Worm (Caenorhabditis elegans) whole organism, L1 larva: Measurements from ENCODE around the gene gbh-2.

ENCODE experiments used
- dpl-1 ChIP-seq, 3 experiments: fragments of 150-350 bp in 2 of 3; sonication (generic microtip) in 1 of 3; optimal IDR thresholded peaks; 2 replicates each; lab custom pipeline; 2014 to 2017; ENCODE audit warnings: missing biosample characterization in 3 of 3, missing genetic modification characterization in 3 of 3, missing genetic modification reagents in 3 of 3
- dsc-1 ChIP-seq: sonication (generic microtip); optimal IDR thresholded peaks from 2 replicates; lab custom pipeline; 2016; ENCODE audit warnings: mild to moderate bottlenecking, missing genetic modification characterization, missing compliant biosample characterization
- grh-1 ChIP-seq: fragments of 200-800 bp; sonication (Bioruptor generic); IDR thresholded peaks from 2 replicates; pipeline ENCODE4 v1.3.6; 2022; ENCODE audit warnings: missing genetic modification reagents, missing genetic modification characterization, missing compliant biosample characterization
- hpl-2 ChIP-seq: fragments of 150-350 bp; optimal IDR thresholded peaks from 2 replicates; lab custom pipeline; 2014; ENCODE audit warnings: missing biosample characterization, missing genetic modification reagents, missing genetic modification characterization
- lin-35 ChIP-seq, 2 experiments: fragments of 150-350 bp; optimal IDR thresholded peaks; 2 replicates each; lab custom pipeline; 2014; ENCODE audit warnings: missing biosample characterization in 2 of 2, missing genetic modification characterization in 2 of 2, missing genetic modification reagents in 2 of 2
- mdl-1 ChIP-seq, 2 experiments: fragments of 150-350 bp; optimal IDR thresholded peaks; 2 replicates each; lab custom pipeline; 2014 to 2017; ENCODE audit warnings: missing biosample characterization in 2 of 2, missing genetic modification characterization in 2 of 2, inconsistent platforms in 1 of 2
- mef-2 ChIP-seq: fragments of 150-350 bp; optimal IDR thresholded peaks from 2 replicates; lab custom pipeline; 2014; ENCODE audit warnings: missing biosample characterization, missing genetic modification characterization
- nhr-237 ChIP-seq: fragments of 150-350 bp; optimal IDR thresholded peaks from 2 replicates; lab custom pipeline; 2014; ENCODE audit warnings: missing biosample characterization, missing genetic modification characterization
- nhr-85 ChIP-seq: sonication (generic microtip); peaks from one replicate; lab custom pipeline; 2016; ENCODE audit warnings: missing genetic modification characterization, inconsistent platforms, missing compliant biosample characterization
- nhr-90 ChIP-seq: sonication (generic microtip); optimal IDR thresholded peaks from 2 replicates; lab custom pipeline; 2016; ENCODE audit warnings: mild to moderate bottlenecking, missing genetic modification characterization, missing compliant biosample characterization; ENCODE audit not compliant: poor library complexity
- pag-3 ChIP-seq: sonication (generic microtip); optimal IDR thresholded peaks from 2 replicates; lab custom pipeline; 2017; ENCODE audit warnings: missing genetic modification characterization, mild to moderate bottlenecking, missing compliant biosample characterization, antibody characterized with exemption, borderline replicate concordance; ENCODE audit not compliant: insufficient read depth
- snpc-4 ChIP-seq: fragments of 150-350 bp; optimal IDR thresholded peaks from 2 replicates; lab custom pipeline; 2014; ENCODE audit warnings: missing biosample characterization, missing genetic modification characterization
- swsn-7 ChIP-seq: sonication (generic microtip); optimal IDR thresholded peaks from 2 replicates; lab custom pipeline; 2016; ENCODE audit warnings: missing genetic modification characterization, missing compliant biosample characterization

DNA sequence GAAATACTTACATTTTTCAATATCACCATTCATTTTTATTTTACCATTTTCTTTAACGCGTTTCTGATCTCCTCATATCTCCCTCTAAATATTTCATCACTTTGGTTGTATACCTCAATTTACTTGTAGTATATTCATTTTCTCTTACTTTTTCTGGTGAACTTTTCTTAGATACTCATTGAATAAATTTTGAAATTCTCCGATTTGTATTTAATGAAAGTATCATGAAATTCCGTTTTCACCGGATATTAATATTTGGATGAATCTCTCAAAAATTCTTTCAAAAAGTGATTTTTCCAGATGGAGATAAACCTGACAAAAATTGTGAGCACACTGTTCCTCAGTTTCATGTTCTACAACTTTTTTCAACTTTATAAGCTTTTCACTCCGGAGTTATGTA lies 32.5 kb downstream of the gbh-2 start, which contains the start of gene T13H5.8:
- TF ChIP-seq lin-35 (GFP tag; optimal IDR thresholded peaks at IDR 0.05; lab: Kevin White, UChicago) (no peak), hpl-2 (GFP tag; lab: Kevin White, UChicago) (no peak), mef-2 (tag; lab: Kevin White, UChicago) (no peak), dpl-1 (GFP tag; optimal IDR thresholded peaks at IDR 0.05; lab: Kevin White, UChicago) (no peak), nhr-90 (tag; lab: Kevin White, UChicago) (no peak), swsn-7 (tag; lab: Kevin White, UChicago) (no peak), mdl-1 (tag; optimal IDR thresholded peaks at IDR 0.05; lab: Kevin White, UChicago) (no peak), nhr-237 (tag; lab: Kevin White, UChicago) (no peak), nhr-85 (tag; lab: Kevin White, UChicago) (no peak), pag-3 (tag; lab: Kevin White, UChicago) (no peak), dsc-1 (tag; lab: Kevin White, UChicago) (no peak), snpc-4 (tag; lab: Kevin White, UChicago) (no peak), grh-1 (no peak)
